Fruit fly (Drosophila melanogaster) whole organism, embryonic: Measurements from ENCODE around the gene CG4041.

Experiments
- Asciz ChIP-seq: fragments of 200-800 bp; sonication (Bioruptor generic); optimal IDR thresholded peaks from 2 replicates; lab custom pipeline; 2017; ENCODE audit warnings: missing biosample characterization, mild to moderate bottlenecking, missing genetic modification characterization, missing genetic modification reagents
- BEAF-32 ChIP-seq: fragments of 200-800 bp; sonication (Bioruptor generic); optimal IDR thresholded peaks from 3 replicates; lab custom pipeline; 2017; ENCODE audit warnings: missing biosample characterization, missing genetic modification characterization, mild to moderate bottlenecking, moderate library complexity, missing genetic modification reagents
- CG10654 ChIP-seq: fragments of 200-800 bp; sonication (Bioruptor generic); optimal IDR thresholded peaks from 2 replicates; lab custom pipeline; 2016; ENCODE audit warnings: missing biosample characterization, missing genetic modification characterization
- CG12071 ChIP-seq: fragments of 200-800 bp; sonication (Bioruptor generic); optimal IDR thresholded peaks from 3 replicates; lab custom pipeline; 2018; ENCODE audit warnings: missing biosample characterization, mild to moderate bottlenecking, missing genetic modification characterization
- CG12155 ChIP-seq: fragments of 200-800 bp; sonication (Bioruptor generic); optimal IDR thresholded peaks from 3 replicates; lab custom pipeline; 2016; ENCODE audit warnings: missing biosample characterization, missing genetic modification characterization
- CG15514 ChIP-seq: fragments of 200-800 bp; sonication (Bioruptor generic); optimal IDR thresholded peaks from 3 replicates; lab custom pipeline; 2017; ENCODE audit warnings: missing biosample characterization, missing genetic modification characterization, mild to moderate bottlenecking, moderate library complexity, missing genetic modification reagents
- CG15601 ChIP-seq: fragments of 200-800 bp; sonication (Bioruptor generic); optimal IDR thresholded peaks from 3 replicates; lab custom pipeline; 2019; ENCODE audit warnings: missing biosample characterization, mild to moderate bottlenecking, missing genetic modification characterization, moderate library complexity
- CG17186 ChIP-seq: fragments of 200-800 bp; sonication (Bioruptor generic); optimal IDR thresholded peaks from 3 replicates; lab custom pipeline; 2017; ENCODE audit warnings: missing biosample characterization, missing genetic modification reagents, missing genetic modification characterization
- CG17385 ChIP-seq: fragments of 200-800 bp; sonication (Bioruptor generic); optimal IDR thresholded peaks from 3 replicates; lab custom pipeline; 2018; ENCODE audit warnings: missing biosample characterization, mild to moderate bottlenecking, missing genetic modification characterization
- CG18599 ChIP-seq: fragments of 200-800 bp; sonication (Bioruptor generic); optimal IDR thresholded peaks from 3 replicates; lab custom pipeline; 2017; ENCODE audit warnings: missing biosample characterization, missing genetic modification characterization, mild to moderate bottlenecking, moderate library complexity, missing genetic modification reagents
- CG2116 ChIP-seq: fragments of 200-800 bp; sonication (Bioruptor generic); optimal IDR thresholded peaks from 3 replicates; lab custom pipeline; 2018; ENCODE audit warnings: missing biosample characterization, mild to moderate bottlenecking, missing genetic modification characterization
- CG30020 ChIP-seq: fragments of 200-800 bp; optimal IDR thresholded peaks from 2 replicates; lab custom pipeline; 2019; ENCODE audit warnings: missing biosample characterization, mild to moderate bottlenecking, missing genetic modification characterization, moderate library complexity
- CG33213 ChIP-seq: fragments of 200-800 bp; sonication (Bioruptor generic); optimal IDR thresholded peaks from 3 replicates; lab custom pipeline; 2016; ENCODE audit warnings: missing biosample characterization, missing genetic modification characterization
- CG3995 ChIP-seq: fragments of 200-800 bp; sonication (Bioruptor generic); optimal IDR thresholded peaks from 3 replicates; lab custom pipeline; 2016; ENCODE audit warnings: missing biosample characterization, missing genetic modification characterization
- CG4730 ChIP-seq: fragments of 200-800 bp; sonication (Bioruptor generic); IDR thresholded peaks from 2 replicates; pipeline ENCODE4 v1.3.6; 2022; ENCODE audit warnings: missing biosample characterization, missing genetic modification characterization
- CG6689 ChIP-seq: fragments of 200-800 bp; sonication (Bioruptor generic); IDR thresholded peaks from 2 replicates; pipeline ENCODE4 v1.3.6; 2022; ENCODE audit warnings: missing biosample characterization, missing genetic modification characterization
- CG8290 ChIP-seq, 3 experiments: fragments of 200-800 bp; sonication (Bioruptor generic); optimal IDR thresholded peaks; 2 replicates each; lab custom pipeline; 2016 to 2019; ENCODE audit warnings: missing biosample characterization in 3 of 3, missing genetic modification characterization in 3 of 3, mild to moderate bottlenecking in 2 of 3, moderate library complexity in 1 of 3
- CG8388 ChIP-seq: fragments of 200-800 bp; sonication (Bioruptor generic); optimal IDR thresholded peaks from 2 replicates; lab custom pipeline; 2019; ENCODE audit warnings: missing biosample characterization, mild to moderate bottlenecking, missing genetic modification characterization, moderate library complexity
- CG9215 ChIP-seq: fragments of 200-800 bp; sonication (Bioruptor generic); IDR thresholded peaks from 2 replicates; pipeline ENCODE4 v1.3.6; 2022; ENCODE audit warnings: missing biosample characterization, missing genetic modification characterization
- Ets97D ChIP-seq: fragments of 200-800 bp; sonication (Bioruptor generic); optimal IDR thresholded peaks from 3 replicates; lab custom pipeline; 2016; ENCODE audit warnings: missing biosample characterization, missing genetic modification characterization
- HLH54F ChIP-seq: fragments of 200-800 bp; sonication (Bioruptor generic); optimal IDR thresholded peaks from 3 replicates; lab custom pipeline; 2016; ENCODE audit warnings: missing biosample characterization, missing genetic modification characterization
- HLHmδ ChIP-seq: fragments of 200-800 bp; sonication (Bioruptor generic); optimal IDR thresholded peaks from 2 replicates; lab custom pipeline; 2018; ENCODE audit warnings: missing biosample characterization, mild to moderate bottlenecking, missing genetic modification characterization, moderate library complexity
- Jarid2 ChIP-seq: fragments of 200-800 bp; sonication (Bioruptor generic); optimal IDR thresholded peaks from 3 replicates; lab custom pipeline; 2017; ENCODE audit warnings: mild to moderate bottlenecking, missing biosample characterization, missing genetic modification reagents, missing genetic modification characterization
- Lhr ChIP-seq: fragments of 200-800 bp; sonication (Bioruptor generic); optimal IDR thresholded peaks from 3 replicates; lab custom pipeline; 2017; ENCODE audit warnings: mild to moderate bottlenecking, missing biosample characterization, missing genetic modification reagents, missing genetic modification characterization
- Med ChIP-seq: fragments of 200-800 bp; sonication (Bioruptor generic); peaks from one replicate; lab custom pipeline; 2016; ENCODE audit warnings: missing biosample characterization, missing genetic modification characterization, mild to moderate bottlenecking, inconsistent platforms, moderate library complexity
- Myb ChIP-seq: fragments of 200-800 bp; sonication (Bioruptor generic); optimal IDR thresholded peaks from 2 replicates; lab custom pipeline; 2016; ENCODE audit warnings: missing biosample characterization, missing genetic modification characterization
- NfI ChIP-seq: fragments of 200-800 bp; sonication (Bioruptor generic); optimal IDR thresholded peaks from 3 replicates; lab custom pipeline; 2018; ENCODE audit warnings: missing biosample characterization, mild to moderate bottlenecking, missing genetic modification characterization, moderate library complexity
- Sry-δ ChIP-seq: fragments of 200-800 bp; sonication (Bioruptor generic); optimal IDR thresholded peaks from 2 replicates; lab custom pipeline; 2016; ENCODE audit warnings: missing biosample characterization, missing genetic modification characterization
- Ssrp ChIP-seq: fragments of 200-800 bp; sonication (Bioruptor generic); optimal IDR thresholded peaks from 2 replicates; lab custom pipeline; 2018; ENCODE audit warnings: missing biosample characterization, mild to moderate bottlenecking, missing genetic modification characterization, moderate library complexity
- Trl ChIP-seq, 3 experiments: fragments of >200 bp in 2 of 3; fragments of 200-800 bp in 1 of 3; sonication (Bioruptor generic) in 1 of 3; optimal IDR thresholded peaks; 2 replicates in 1 of 3; 3 replicates in 2 of 3; lab custom pipeline; 2016 to 2017; ENCODE audit warnings: missing biosample characterization in 1 of 3, missing genetic modification characterization in 1 of 3
- corto ChIP-seq: fragments of 200-800 bp; sonication (Bioruptor generic); optimal IDR thresholded peaks from 2 replicates; lab custom pipeline; 2016; ENCODE audit warnings: missing biosample characterization, mild to moderate bottlenecking, missing genetic modification characterization, moderate library complexity
- dm ChIP-seq: fragments of 200-800 bp; sonication (Bioruptor generic); optimal IDR thresholded peaks from 3 replicates; lab custom pipeline; 2016; ENCODE audit warnings: missing biosample characterization, missing genetic modification characterization
- dmrt99B ChIP-seq: fragments of 200-800 bp; sonication (Bioruptor generic); optimal IDR thresholded peaks from 2 replicates; lab custom pipeline; 2018; ENCODE audit warnings: missing biosample characterization, mild to moderate bottlenecking, missing genetic modification characterization, moderate library complexity
- gfzf ChIP-seq: fragments of 200-800 bp; sonication (Bioruptor generic); optimal IDR thresholded peaks from 2 replicates; lab custom pipeline; 2016; ENCODE audit warnings: missing biosample characterization, mild to moderate bottlenecking, missing genetic modification characterization, moderate library complexity
- kah ChIP-seq: fragments of 200-800 bp; sonication (Bioruptor generic); optimal IDR thresholded peaks from 2 replicates; lab custom pipeline; 2018; ENCODE audit warnings: missing biosample characterization, mild to moderate bottlenecking, missing genetic modification characterization
- psq ChIP-seq: fragments of 200-800 bp; sonication (Bioruptor generic); optimal IDR thresholded peaks from 2 replicates; lab custom pipeline; 2017; ENCODE audit warnings: missing biosample characterization, missing genetic modification characterization
- pzg ChIP-seq: fragments of 200-800 bp; sonication (Bioruptor generic); optimal IDR thresholded peaks from 3 replicates; lab custom pipeline; 2018; ENCODE audit warnings: missing biosample characterization, mild to moderate bottlenecking, missing genetic modification characterization, moderate library complexity
- sd ChIP-seq: fragments of 200-800 bp; sonication (Bioruptor generic); optimal IDR thresholded peaks from 3 replicates; lab custom pipeline; 2018; ENCODE audit warnings: missing biosample characterization, mild to moderate bottlenecking, missing genetic modification characterization, moderate library complexity
- sens ChIP-seq: fragments of 200-800 bp; sonication (Bioruptor generic); peaks from one replicate; lab custom pipeline; 2016; ENCODE audit warnings: missing biosample characterization, missing genetic modification characterization
- stwl ChIP-seq: fragments of 200-800 bp; sonication (Bioruptor generic); optimal IDR thresholded peaks from 3 replicates; lab custom pipeline; 2018; ENCODE audit warnings: missing biosample characterization, mild to moderate bottlenecking, missing genetic modification characterization, moderate library complexity
- ttk ChIP-seq: fragments of 200-800 bp; sonication (Bioruptor generic); IDR thresholded peaks from 2 replicates; pipeline ENCODE4 v2.1.2; 2022; ENCODE audit warnings: missing biosample characterization, missing genetic modification characterization
- vvl ChIP-seq: fragments of 200-800 bp; sonication (Bioruptor generic); IDR thresholded peaks from 2 replicates; pipeline ENCODE4 v1.3.6; 2022; ENCODE audit warnings: missing biosample characterization, missing genetic modification characterization
- wek ChIP-seq: fragments of 200-800 bp; sonication (Bioruptor generic); optimal IDR thresholded peaks from 3 replicates; lab custom pipeline; 2018; ENCODE audit warnings: missing biosample characterization, mild to moderate bottlenecking, missing genetic modification characterization, moderate library complexity

CG4041 gene

DNA sequence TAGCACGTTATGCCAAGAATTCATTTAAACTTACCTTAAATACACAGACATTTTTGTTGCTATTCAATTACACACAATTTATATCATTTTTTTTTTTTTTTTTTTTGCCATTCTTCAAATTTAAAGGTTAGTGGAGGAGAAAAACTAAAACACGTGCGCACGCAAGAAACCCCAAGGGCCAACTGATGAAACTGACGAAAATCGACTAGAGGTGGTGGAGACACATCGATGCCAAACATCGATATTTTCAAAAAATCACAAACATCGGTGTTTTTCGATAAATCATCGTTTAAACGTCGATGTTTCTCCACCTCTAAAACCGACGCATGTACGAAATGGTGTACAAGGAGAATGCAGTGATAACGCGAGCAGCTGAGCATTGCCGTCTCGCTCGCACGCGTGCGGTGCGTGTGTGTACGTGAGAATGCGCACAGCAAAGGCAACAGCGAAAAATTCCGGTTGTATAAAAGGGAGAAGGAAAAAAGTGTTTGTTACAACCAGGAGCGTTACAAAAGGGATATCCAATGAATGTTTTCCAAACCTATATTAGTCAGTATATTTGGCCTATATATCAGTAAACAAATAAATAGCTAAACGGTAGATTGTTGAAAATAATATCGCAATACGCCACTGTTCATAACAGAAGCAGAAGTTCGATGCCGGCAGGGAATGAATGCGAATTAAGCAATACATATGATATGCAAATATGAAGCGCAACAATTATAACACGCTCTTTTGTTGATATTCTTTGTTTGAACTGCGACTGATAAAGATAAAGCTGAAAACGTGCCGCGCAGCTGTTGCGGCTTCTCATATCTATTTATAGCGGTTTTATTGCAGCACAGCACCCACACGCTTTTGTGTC lies 18.0 kb upstream of the CG4041 start (continued):
- TF ChIP-seq gfzf (GFP tag; lab: Kevin White, UChicago) (peak; percentile 1), wek (GFP tag; lab: Kevin White, UChicago) (peak; percentile 21), dmrt99B (peak; percentile 23), CG33213 (peak; percentile 93), HLHmδ (GFP tag; lab: Kevin White, UChicago) (peak; percentile 29), CG30020 (tag; lab: Kevin White, UChicago) (peak; percentile 6), Asciz (GFP tag; lab: Kevin White, UChicago) (peak; percentile 43), CG8388 (GFP tag; lab: Kevin White, UChicago) (no peak), Myb (GFP tag; lab: Kevin White, UChicago) (peak; percentile 3), Ssrp (no peak), sd (tag; lab: Kevin White, UChicago) (peak; percentile 70), psq (GFP tag; lab: Kevin White, UChicago) (peak; percentile 95), CG17186 (GFP tag; lab: Kevin White, UChicago) (peak; percentile 13), CG15514 (peak; percentile 13)
- TF ChIP-seq, all 482 proteins: peak for 47

DNA sequence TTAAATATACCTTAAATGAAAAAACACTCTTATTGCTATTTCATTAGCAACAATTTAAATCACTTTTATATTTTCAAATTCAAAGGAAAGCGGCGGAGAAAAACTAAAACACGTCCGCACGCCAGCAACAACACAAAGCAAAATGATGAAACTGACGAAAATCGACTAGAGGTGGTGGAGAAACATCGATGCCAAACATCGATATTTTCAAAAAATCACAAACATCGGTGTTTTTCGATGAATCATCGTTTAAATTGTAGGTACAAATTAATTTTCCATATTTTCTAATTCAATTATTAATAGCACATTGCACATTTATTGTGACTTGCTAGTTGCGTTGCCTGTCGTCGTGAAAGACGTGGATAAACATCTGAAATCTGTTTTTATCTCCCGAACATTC lies 12.8 kb upstream of the CG4041 start:
- TF ChIP-seq pzg (GFP tag; lab: Kevin White, UChicago) (peak; percentile 36), CG2116 (GFP tag; lab: Kevin White, UChicago) (peak; percentile 15), Trl (optimal IDR thresholded peaks at IDR 0.05; lab: Kevin White, UChicago) (no peak), Trl (GFP tag; optimal IDR thresholded peaks at IDR 0.05; lab: Kevin White, UChicago) (no peak), BEAF-32 (GFP tag; lab: Kevin White, UChicago) (peak; percentile 76), ttk (GFP tag; lab: Robert Waterston, UW) (no peak), Med (GFP tag; lab: Kevin White, UChicago) (peak; percentile 79), CG4730 (GFP tag; lab: Robert Waterston, UW) (no peak), Jarid2 (GFP tag; lab: Kevin White, UChicago) (peak; percentile 33), Lhr (GFP tag; lab: Kevin White, UChicago) (peak; percentile 95), CG33213 (peak; percentile 82), Sry-δ (peak; percentile 79), CG15514 (peak; percentile 3), Ets97D (GFP tag; lab: Kevin White, UChicago) (peak; percentile 5), stwl (tag; lab: Kevin White, UChicago) (peak; percentile 37), vvl (no peak), sens (peak; percentile 71), CG3995 (peak; percentile 83), CG8290 (GFP tag; optimal IDR thresholded peaks at IDR 0.05; lab: Kevin White, UChicago) (peak; percentile 26), CG8290 (tag; optimal IDR thresholded peaks at IDR 0.05; lab: Kevin White, UChicago) (peak; percentile 66 to 77)

DNA sequence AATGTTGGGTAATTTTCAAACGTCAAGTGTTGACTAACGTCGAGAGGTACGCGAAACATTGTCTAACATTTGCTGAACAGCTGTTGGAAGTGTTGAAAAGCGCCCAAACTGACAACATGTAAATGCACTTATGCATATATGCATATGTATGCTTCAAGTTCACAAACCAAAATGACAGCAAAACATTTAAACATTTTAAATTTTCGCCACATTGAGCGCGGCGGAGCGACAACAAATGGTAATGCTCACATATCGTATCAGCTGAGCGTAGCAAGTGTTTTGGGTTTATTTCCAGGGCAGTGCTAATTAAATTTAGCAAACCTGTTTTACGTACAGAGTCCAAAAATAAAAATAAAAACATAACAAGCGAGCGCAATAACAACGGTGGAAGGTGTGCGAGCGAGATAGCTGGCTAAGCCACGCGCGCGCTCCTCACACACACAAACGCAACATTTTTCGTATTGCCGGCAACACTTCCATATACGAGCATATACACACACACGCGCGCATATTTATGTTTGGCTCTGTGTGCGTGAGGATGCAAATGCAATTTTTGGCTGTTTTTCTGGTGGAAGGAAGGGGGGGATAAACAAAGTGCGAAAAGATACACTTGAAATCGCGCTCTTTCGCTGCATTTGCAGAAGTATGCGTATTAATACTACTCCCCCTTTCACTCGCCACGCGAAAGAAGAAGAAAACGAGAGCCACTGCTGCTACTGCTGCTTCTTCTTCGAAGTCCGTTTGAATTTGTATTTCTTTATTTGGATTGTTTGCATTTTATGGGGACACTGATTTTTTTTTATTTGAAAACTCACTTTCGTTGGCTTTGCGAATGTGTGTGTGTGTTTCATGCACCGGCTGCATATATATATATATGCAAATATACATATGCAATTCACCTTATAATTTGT lies 12.1 kb upstream of the CG4041 start:
- TF ChIP-seq dm (GFP tag; lab: Kevin White, UChicago): peak; percentile 62
- TF ChIP-seq CG18599 (GFP tag; lab: Kevin White, UChicago): peak; percentile 56
- TF ChIP-seq NfI: peak; percentile 27
- peak; percentile 25 for TF ChIP-seq Sry-δ
- TF ChIP-seq HLH54F (GFP tag; lab: Kevin White, UChicago): peak; percentile 42
- TF ChIP-seq kah (GFP tag; lab: Kevin White, UChicago): peak; percentile 26
- peak; percentile 41 for TF ChIP-seq Asciz (GFP tag; lab: Kevin White, UChicago)
- peak; percentile 91 for TF ChIP-seq CG17385 (GFP tag; lab: Kevin White, UChicago)
- peak; percentile 16 for TF ChIP-seq CG12155 (GFP tag; lab: Kevin White, UChicago)
- TF ChIP-seq CG15601: peak; percentile 27
- no peak for TF ChIP-seq CG9215 (GFP tag; lab: Robert Waterston, UW)
- TF ChIP-seq corto (GFP tag; lab: Kevin White, UChicago): no peak
- TF ChIP-seq CG6689 (GFP tag; lab: Robert Waterston, UW): no peak
- no peak for TF ChIP-seq CG12071 (GFP tag; lab: Kevin White, UChicago)
- TF ChIP-seq CG10654 (GFP tag; lab: Kevin White, UChicago): peak; percentile 29
